Worm (Caenorhabditis elegans) whole organism, mixed stage, embryonic: Measurements from ENCODE around the gene sec-6.

ENCODE experiments used
- elt-1 ChIP-seq: sonication (generic microtip); optimal IDR thresholded peaks from 2 replicates; lab custom pipeline; 2017; ENCODE audit warnings: missing genetic modification characterization, mild to moderate bottlenecking, missing compliant biosample characterization, antibody characterized with exemption, moderate library complexity, borderline replicate concordance; ENCODE audit not compliant: insufficient read depth
- lsy-2 ChIP-seq: fragments of 150-350 bp; optimal IDR thresholded peaks from 2 replicates; lab custom pipeline; 2014; ENCODE audit warnings: missing biosample characterization, missing genetic modification characterization
- mep-1 ChIP-seq: fragments of 150-350 bp; optimal IDR thresholded peaks from 2 replicates; lab custom pipeline; 2017; ENCODE audit warnings: missing biosample characterization, missing genetic modification reagents, missing genetic modification characterization, inconsistent platforms
- nhr-237 ChIP-seq: fragments of 150-350 bp; optimal IDR thresholded peaks from 2 replicates; lab custom pipeline; 2014; ENCODE audit warnings: missing biosample characterization, missing genetic modification characterization
- nhr-76 ChIP-seq: sonication (generic microtip); optimal IDR thresholded peaks from 2 replicates; lab custom pipeline; 2017; ENCODE audit warnings: missing biosample characterization, missing genetic modification characterization
- pha-4 ChIP-seq: fragments of 150-350 bp; optimal IDR thresholded peaks from 2 replicates; lab custom pipeline; 2018; ENCODE audit warnings: missing biosample characterization, missing genetic modification reagents, missing genetic modification characterization
- sem-2 ChIP-seq: fragments of 200-800 bp; sonication (Bioruptor generic); optimal IDR thresholded peaks from 2 replicates; lab custom pipeline; 2018; ENCODE audit warnings: mild to moderate bottlenecking, missing genetic modification characterization, missing compliant biosample characterization
- snpc-4 ChIP-seq: fragments of 150-350 bp; optimal IDR thresholded peaks from 2 replicates; lab custom pipeline; 2014; ENCODE audit warnings: missing biosample characterization, missing genetic modification characterization
- sptf-1 ChIP-seq: sonication (generic microtip); optimal IDR thresholded peaks from 2 replicates; lab custom pipeline; 2017; ENCODE audit warnings: mild to moderate bottlenecking, missing genetic modification characterization, moderate library complexity, missing compliant biosample characterization
- unc-39 ChIP-seq: fragments of 150-350 bp; optimal IDR thresholded peaks from 2 replicates; lab custom pipeline; 2014; ENCODE audit warnings: missing biosample characterization, missing genetic modification characterization
- ztf-11 ChIP-seq: fragments of 150-350 bp; optimal IDR thresholded peaks from 2 replicates; lab custom pipeline; 2014; ENCODE audit warnings: missing biosample characterization, missing genetic modification characterization

DNA sequence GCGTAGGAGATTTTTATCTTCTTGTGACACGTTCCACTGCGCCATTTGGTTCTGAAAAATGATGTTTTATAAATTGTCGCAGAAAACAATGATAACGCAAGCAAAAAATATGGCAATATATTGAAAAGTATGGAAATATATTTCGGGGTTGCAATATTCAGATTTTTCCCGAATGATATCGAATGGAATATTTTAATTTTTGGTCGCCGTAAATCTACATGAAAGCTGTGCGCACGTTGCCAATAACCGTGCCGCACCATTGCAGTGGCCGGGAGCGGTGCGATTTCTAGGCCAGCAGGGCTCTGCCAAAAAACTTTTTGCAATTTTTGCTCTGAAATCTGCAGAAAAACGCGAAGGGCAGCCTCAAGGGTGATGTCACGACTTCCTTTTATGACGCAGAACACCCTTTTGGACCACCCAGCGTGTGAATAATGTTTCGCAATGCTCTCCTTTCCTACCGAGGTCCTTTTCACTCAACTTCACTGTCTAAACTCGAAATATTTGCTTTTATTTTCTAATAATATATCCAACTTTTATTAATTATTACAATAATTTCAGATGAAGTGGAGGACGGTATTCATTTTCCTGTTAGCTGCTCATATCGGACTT is 1.1 kb upstream of the sec-6 start, which contains the start of the genes F09E5.11 and bmy-1:
- TF ChIP-seq unc-39 (tag; lab: Kevin White, UChicago) (no peak), nhr-76 (no peak), nhr-237 (tag; lab: Kevin White, UChicago) (peak; percentile 31), ztf-11 (tag; lab: Kevin White, UChicago) (peak; percentile 2), mep-1 (tag; lab: Kevin White, UChicago) (peak; percentile 67), sptf-1 (tag; lab: Kevin White, UChicago) (peak; percentile 79), snpc-4 (tag; lab: Kevin White, UChicago) (no peak), elt-1 (tag; lab: Kevin White, UChicago) (no peak), sem-2 (GFP tag; lab: Kevin White, UChicago) (no peak), pha-4 (tag; lab: Kevin White, UChicago) (peak; percentile 5), lsy-2 (peak; percentile 52)
